Worm (Caenorhabditis elegans): ENCODE data around the gene cest-9.1.

cest-9.1 gene

DNA sequence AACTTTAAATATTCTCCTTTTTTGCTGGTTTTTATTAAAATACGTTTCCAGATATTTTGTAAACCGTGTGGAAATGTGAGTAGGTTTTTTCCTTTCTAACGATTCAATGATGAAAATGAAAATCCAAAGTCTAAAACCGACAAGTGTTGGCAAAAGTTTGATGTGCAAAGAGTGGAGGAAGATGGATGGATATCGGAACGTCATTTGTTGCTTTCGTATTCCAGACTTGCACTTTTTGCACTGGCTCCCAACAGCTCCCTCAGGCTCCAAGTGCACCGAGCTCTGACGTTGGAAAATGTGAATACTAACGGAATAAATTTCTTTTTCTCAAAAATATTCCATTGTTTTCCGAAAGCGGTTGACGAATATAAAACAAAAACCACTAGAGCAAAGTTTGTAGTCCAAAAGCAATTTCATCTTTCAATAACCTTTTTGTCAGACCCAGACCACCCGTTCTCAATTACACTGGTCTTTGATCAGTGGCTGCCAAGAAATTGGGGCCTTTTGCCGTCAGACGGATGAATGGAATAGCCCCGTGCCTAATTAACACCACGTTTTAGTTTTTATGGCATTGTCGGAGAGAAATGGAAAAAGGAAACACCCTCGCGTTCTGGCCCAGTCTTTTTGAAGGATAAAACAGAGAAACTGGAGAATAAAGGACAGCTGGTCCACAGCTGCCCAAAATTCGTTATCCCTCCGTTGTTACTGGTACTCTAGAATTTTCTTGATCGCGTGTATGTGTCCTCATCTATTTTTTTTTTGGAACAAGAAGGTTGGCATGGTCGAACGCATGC lies 43.1 kb upstream of the cest-9.1 start (continued):
- TF ChIP-seq ceh-9 (tag; optimal IDR thresholded peaks at IDR 0.05) (no peak), zip-5 (tag; optimal IDR thresholded peaks at IDR 0.05) (no peak), eyg-1 (tag; optimal IDR thresholded peaks at IDR 0.05) (no peak), tbx-2 (tag; optimal IDR thresholded peaks at IDR 0.05) (peak; percentile 16), hlh-30 (tag; optimal IDR thresholded peaks at IDR 0.05; ENCODE audit: insufficient read depth) (no peak), rnt-1 (tag; optimal IDR thresholded peaks at IDR 0.05) (no peak), hlh-6 (tag; optimal IDR thresholded peaks at IDR 0.05) (no peak), ceh-6 (GFP tag; optimal IDR thresholded peaks at IDR 0.05) (no peak), nhr-11 (tag; optimal IDR thresholded peaks at IDR 0.05) (no peak), fax-1 (tag; optimal IDR thresholded peaks at IDR 0.05) (no peak), ztf-16 (tag; optimal IDR thresholded peaks at IDR 0.05) (no peak), pax-1 (tag; optimal IDR thresholded peaks at IDR 0.05) (no peak), C38D4.7 (GFP tag; optimal IDR thresholded peaks at IDR 0.05) (no peak), ceh-2 (tag; optimal IDR thresholded peaks at IDR 0.05) (no peak), hlh-15 (tag; optimal IDR thresholded peaks at IDR 0.05) (no peak), pqm-1 (tag; optimal IDR thresholded peaks at IDR 0.05) (no peak), ceh-19 (GFP tag; optimal IDR thresholded peaks at IDR 0.05) (no peak), K02D7.2 (tag; optimal IDR thresholded peaks at IDR 0.05) (no peak), ceh-31 (tag; optimal IDR thresholded peaks at IDR 0.05) (peak; percentile 42), pha-2 (tag; optimal IDR thresholded peaks at IDR 0.05) (no peak), mec-3 (tag; optimal IDR thresholded peaks at IDR 0.05; ENCODE audit: borderline replicate concordance) (no peak), hlh-13 (GFP tag; optimal IDR thresholded peaks at IDR 0.05) (no peak), sox-2 (GFP tag; IDR thresholded peaks at IDR 0.05) (no peak), ceh-30 (tag; optimal IDR thresholded peaks at IDR 0.05) (no peak), npax-4 (tag; optimal IDR thresholded peaks at IDR 0.05) (no peak), gmeb-2 (tag; optimal IDR thresholded peaks at IDR 0.05) (no peak), fkh-10 (GFP tag; optimal IDR thresholded peaks at IDR 0.05) (no peak), C08G9.2 (tag; optimal IDR thresholded peaks at IDR 0.05) (no peak), nfya-1 (tag; optimal IDR thresholded peaks at IDR 0.05) (peak; percentile 35), unc-86 (tag; optimal IDR thresholded peaks at IDR 0.05) (no peak)

ce11 chrX:12184393-12184792 lies 41.6 kb upstream of the cest-9.1 start:
- no peak for TF ChIP-seq fkh-6 (tag; optimal IDR thresholded peaks at IDR 0.05)
- no peak for TF ChIP-seq tbx-7 (tag; optimal IDR thresholded peaks at IDR 0.05)
- peak; percentile 63 for TF ChIP-seq ceh-31 (tag; optimal IDR thresholded peaks at IDR 0.05)
- TF ChIP-seq unc-55 (GFP tag; optimal IDR thresholded peaks at IDR 0.05) = peak; percentile 28
- no peak for TF ChIP-seq elt-4 (tag; optimal IDR thresholded peaks at IDR 0.05)
- TF ChIP-seq unc-42 (tag; optimal IDR thresholded peaks at IDR 0.05) = peak; percentile 99
- peak; percentile 6 for TF ChIP-seq ref-2 (tag; optimal IDR thresholded peaks at IDR 0.05)
- peak; percentile 86 for TF ChIP-seq ceh-14 (tag; optimal IDR thresholded peaks at IDR 0.05)

- TF ChIP-seq dve-1 (tag; optimal IDR thresholded peaks at IDR 0.05) (no peak), ceh-22 (tag; optimal IDR thresholded peaks at IDR 0.05) (no peak), pag-3 (tag; optimal IDR thresholded peaks at IDR 0.05; ENCODE audit: borderline replicate concordance) (no peak), pat-9 (tag; optimal IDR thresholded peaks at IDR 0.05) (no peak), ceh-9 (tag; optimal IDR thresholded peaks at IDR 0.05) (no peak), ceh-18 (tag; optimal IDR thresholded peaks at IDR 0.05) (no peak), pha-2 (tag; optimal IDR thresholded peaks at IDR 0.05) (no peak), sdc-2 (tag; optimal IDR thresholded peaks at IDR 0.05) (no peak), ceh-2 (tag; optimal IDR thresholded peaks at IDR 0.05) (no peak), elt-2 (tag; optimal IDR thresholded peaks at IDR 0.05) (no peak), ama-1 (optimal IDR thresholded peaks at IDR 0.05) (no peak), ceh-45 (GFP tag; IDR thresholded peaks at IDR 0.05) (no peak), ceh-6 (GFP tag; optimal IDR thresholded peaks at IDR 0.05) (no peak), ceh-30 (tag; optimal IDR thresholded peaks at IDR 0.05) (no peak)
Observed at ce11 chrX:12185847-12186559, 40.0 kb upstream of the cest-9.1 start.
